Worm (Caenorhabditis elegans) whole organism, L3 larva: ENCODE measurements around the gene D1014.2.

Experiments
- R02D3.7 ChIP-seq: fragments of 150-350 bp; optimal IDR thresholded peaks from 2 replicates; lab custom pipeline; 2014; ENCODE audit warnings: missing biosample characterization, missing genetic modification characterization
- ZK546.5 ChIP-seq: sonication (generic microtip); optimal IDR thresholded peaks from 2 replicates; lab custom pipeline; 2017; ENCODE audit warnings: missing biosample characterization, missing genetic modification characterization
- aly-2 ChIP-seq: fragments of 150-350 bp; optimal IDR thresholded peaks from 2 replicates; lab custom pipeline; 2014; ENCODE audit warnings: missing biosample characterization, missing genetic modification characterization
- ama-1 ChIP-seq: fragments of 150-350 bp; optimal IDR thresholded peaks from 2 replicates; lab custom pipeline; 2018
- ceh-16 ChIP-seq: sonication (generic microtip); optimal IDR thresholded peaks from 2 replicates; lab custom pipeline; 2017; ENCODE audit warnings: missing biosample characterization, missing genetic modification characterization
- ceh-9 ChIP-seq: sonication (generic microtip); optimal IDR thresholded peaks from 2 replicates; lab custom pipeline; 2018; ENCODE audit warnings: missing biosample characterization, missing genetic modification characterization
- daf-12 ChIP-seq: fragments of 150-350 bp; optimal IDR thresholded peaks from 2 replicates; lab custom pipeline; 2014; ENCODE audit warnings: missing biosample characterization, missing genetic modification reagents, missing genetic modification characterization
- egl-27 ChIP-seq: sonication (generic microtip); optimal IDR thresholded peaks from 4 replicates; lab custom pipeline; 2017; ENCODE audit warnings: missing biosample characterization, missing genetic modification reagents, missing genetic modification characterization
- egl-5 ChIP-seq: fragments of 150-350 bp; optimal IDR thresholded peaks from 2 replicates; lab custom pipeline; 2017; ENCODE audit warnings: missing biosample characterization, missing genetic modification reagents, missing genetic modification characterization, inconsistent platforms
- elt-1 ChIP-seq: fragments of 150-350 bp; optimal IDR thresholded peaks from 2 replicates; lab custom pipeline; 2014; ENCODE audit warnings: missing biosample characterization, missing genetic modification characterization
- elt-2 ChIP-seq: sonication (generic microtip); optimal IDR thresholded peaks from 2 replicates; lab custom pipeline; 2016; ENCODE audit warnings: missing genetic modification reagents, mild to moderate bottlenecking, missing genetic modification characterization, missing compliant biosample characterization
- fos-1 ChIP-seq: fragments of 150-350 bp; optimal IDR thresholded peaks from 2 replicates; lab custom pipeline; 2014; ENCODE audit warnings: missing biosample characterization, missing genetic modification characterization
- lin-15B ChIP-seq: fragments of 150-350 bp; optimal IDR thresholded peaks from 2 replicates; lab custom pipeline; 2014; ENCODE audit warnings: missing biosample characterization, missing genetic modification characterization
- lsy-12 ChIP-seq: sonication (generic microtip); optimal IDR thresholded peaks from 2 replicates; lab custom pipeline; 2016; ENCODE audit warnings: mild to moderate bottlenecking, missing genetic modification characterization, missing compliant biosample characterization
- mml-1 ChIP-seq: fragments of 150-350 bp; sonication (generic microtip); optimal IDR thresholded peaks from 3 replicates; lab custom pipeline; 2014; ENCODE audit warnings: missing biosample characterization, missing genetic modification characterization
- nhr-12 ChIP-seq: fragments of 150-350 bp; optimal IDR thresholded peaks from 2 replicates; lab custom pipeline; 2014; ENCODE audit warnings: missing biosample characterization, missing genetic modification characterization
- nhr-23 ChIP-seq: fragments of 150-350 bp; optimal IDR thresholded peaks from 2 replicates; lab custom pipeline; 2014; ENCODE audit warnings: missing biosample characterization, missing genetic modification reagents, missing genetic modification characterization
- nhr-25 ChIP-seq: sonication (generic microtip); optimal IDR thresholded peaks from 2 replicates; lab custom pipeline; 2017; ENCODE audit warnings: missing biosample characterization, missing genetic modification characterization
- nhr-28 ChIP-seq: fragments of 150-350 bp; optimal IDR thresholded peaks from 2 replicates; lab custom pipeline; 2014; ENCODE audit warnings: missing biosample characterization, missing genetic modification characterization
- nhr-67 ChIP-seq: fragments of 150-350 bp; optimal IDR thresholded peaks from 2 replicates; lab custom pipeline; 2014; ENCODE audit warnings: missing biosample characterization, missing genetic modification characterization
- nhr-76 ChIP-seq: fragments of 150-350 bp; sonication (generic microtip); optimal IDR thresholded peaks from 5 replicates; lab custom pipeline; 2014; ENCODE audit warnings: missing biosample characterization, missing genetic modification characterization
- nhr-77 ChIP-seq: fragments of 150-350 bp; optimal IDR thresholded peaks from 2 replicates; lab custom pipeline; 2014; ENCODE audit warnings: missing biosample characterization, missing genetic modification characterization
- pha-4 ChIP-seq: fragments of 150-350 bp; optimal IDR thresholded peaks from 2 replicates; lab custom pipeline; 2014; ENCODE audit warnings: missing biosample characterization, missing genetic modification reagents, missing genetic modification characterization
- pqm-1 ChIP-seq: fragments of 150-350 bp; optimal IDR thresholded peaks from 2 replicates; lab custom pipeline; 2017; ENCODE audit warnings: missing biosample characterization, missing genetic modification characterization, inconsistent platforms
- sea-2 ChIP-seq: fragments of 150-350 bp; sonication (generic microtip); optimal IDR thresholded peaks from 4 replicates; lab custom pipeline; 2014; ENCODE audit warnings: missing biosample characterization, missing genetic modification reagents, missing genetic modification characterization
- skn-1 ChIP-seq: fragments of 150-350 bp; optimal IDR thresholded peaks from 2 replicates; lab custom pipeline; 2014; ENCODE audit warnings: missing biosample characterization, missing genetic modification characterization
- unc-39 ChIP-seq: sonication (generic microtip); optimal IDR thresholded peaks from 4 replicates; lab custom pipeline; 2017; ENCODE audit warnings: missing biosample characterization, missing genetic modification characterization
- unc-62 ChIP-seq: fragments of 150-350 bp; sonication (generic microtip); optimal IDR thresholded peaks from 4 replicates; lab custom pipeline; 2014; ENCODE audit warnings: missing biosample characterization, missing genetic modification reagents, missing genetic modification characterization
- zag-1 ChIP-seq: fragments of 150-350 bp; optimal IDR thresholded peaks from 2 replicates; lab custom pipeline; 2014; ENCODE audit warnings: missing biosample characterization, missing genetic modification characterization
- ztf-11 ChIP-seq: fragments of 150-350 bp; optimal IDR thresholded peaks from 2 replicates; lab custom pipeline; 2014; ENCODE audit warnings: missing biosample characterization, missing genetic modification characterization
- ztf-4 ChIP-seq: fragments of 150-350 bp; optimal IDR thresholded peaks from 2 replicates; lab custom pipeline; 2014; ENCODE audit warnings: missing biosample characterization, missing genetic modification characterization

Gene D1014.2

DNA sequence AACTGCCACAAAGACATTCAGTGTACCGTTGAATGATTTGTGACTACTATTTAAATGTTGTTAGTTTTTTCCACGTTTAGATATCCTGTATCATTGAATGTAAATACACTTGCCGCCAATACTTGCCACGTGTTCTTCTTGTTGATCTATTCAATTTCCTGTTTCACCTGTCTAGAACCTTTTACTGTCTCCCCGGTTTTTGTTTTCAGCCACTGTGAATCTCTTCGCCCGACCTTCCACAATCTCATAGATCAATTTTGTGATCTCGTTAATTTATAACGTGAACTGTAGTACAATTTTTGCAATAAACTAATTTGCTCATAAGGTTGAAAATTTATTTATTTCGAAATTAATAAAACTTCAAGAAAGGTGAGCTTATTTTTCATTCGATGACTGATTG is 1.6 kb downstream of the D1014.2 start, which contains the start of gene D1014.13:
Gene D1014.13 (plus strand): TSS at position 301 of the 400 bp plus-strand sequence.
- TF ChIP-seq elt-1 (tag; lab: Kevin White, UChicago) (no peak), nhr-76 (tag; lab: Kevin White, UChicago) (no peak), elt-2 (tag; lab: Kevin White, UChicago) (no peak), aly-2 (tag; lab: Kevin White, UChicago) (no peak), zag-1 (tag; lab: Kevin White, UChicago) (no peak), nhr-67 (no peak), nhr-28 (tag; lab: Kevin White, UChicago) (no peak), unc-39 (tag; lab: Kevin White, UChicago) (no peak), unc-62 (no peak), ama-1 (lab: Kevin White, UChicago) (no peak)

DNA sequence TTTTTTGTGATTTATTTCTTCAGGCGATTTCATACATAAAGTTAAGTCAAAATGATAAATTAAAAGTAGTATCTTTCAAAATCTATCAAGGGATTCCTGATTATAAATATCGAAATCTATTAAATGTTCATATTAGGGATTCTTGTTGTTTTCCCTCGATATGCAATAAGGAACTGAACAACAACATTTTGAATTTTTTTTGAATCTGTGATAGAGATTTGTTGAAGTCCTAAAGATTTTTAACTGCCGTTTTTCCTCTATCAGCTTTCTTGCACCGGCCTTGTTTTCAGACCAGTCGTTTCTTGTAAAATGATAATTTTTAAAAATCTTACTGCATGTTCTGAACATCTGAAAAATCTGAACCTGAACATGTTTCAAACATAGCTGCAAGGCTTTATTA is 12.0 kb downstream of the D1014.2 start:
- no peak for TF ChIP-seq aly-2 (tag; lab: Kevin White, UChicago)
- no peak for TF ChIP-seq daf-12 (tag; lab: Kevin White, UChicago)
- no peak for TF ChIP-seq ama-1 (lab: Kevin White, UChicago)
- no peak for TF ChIP-seq nhr-12 (tag; lab: Kevin White, UChicago)
- TF ChIP-seq sea-2 (GFP tag; lab: Kevin White, UChicago), result no peak
- TF ChIP-seq lin-15B (tag; lab: Kevin White, UChicago), result no peak
- no peak for TF ChIP-seq ceh-16 (tag; lab: Kevin White, UChicago)

DNA sequence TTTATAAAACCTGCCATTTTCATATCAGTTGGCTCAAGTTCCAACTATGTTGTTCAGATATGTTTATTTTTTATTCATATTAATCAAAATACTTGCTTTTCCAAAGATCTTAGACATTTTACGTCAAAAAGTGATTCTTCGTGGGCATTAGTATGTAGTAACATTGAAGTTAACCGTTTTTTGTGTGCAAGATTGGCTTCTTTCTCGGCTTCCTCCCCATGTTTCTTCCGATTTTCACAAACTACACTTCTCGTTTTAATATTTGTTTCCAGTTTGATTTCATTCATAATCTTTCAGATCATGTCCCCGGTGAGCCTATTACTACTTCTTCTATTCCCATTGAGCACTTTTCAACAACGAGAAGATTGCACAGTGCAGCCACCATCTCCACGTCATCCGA is 13.7 kb downstream of the D1014.2 start, which contains the start of gene sul-2:
Gene sul-2 (plus strand): TSS at position 301 of the 400 bp plus-strand sequence.
- no peak for TF ChIP-seq egl-5 (tag; lab: Kevin White, UChicago)
- no peak for TF ChIP-seq pha-4
- no peak for TF ChIP-seq lsy-12
- TF ChIP-seq fos-1 (tag; lab: Kevin White, UChicago), result no peak
- no peak for TF ChIP-seq pqm-1 (tag; lab: Kevin White, UChicago)
- no peak for TF ChIP-seq R02D3.7 (tag; lab: Kevin White, UChicago)
- TF ChIP-seq ZK546.5 (tag; lab: Kevin White, UChicago), result no peak
- no peak for TF ChIP-seq nhr-77 (tag; lab: Kevin White, UChicago)
- TF ChIP-seq unc-62, result no peak
- TF ChIP-seq elt-1 (tag; lab: Kevin White, UChicago), result no peak
- no peak for TF ChIP-seq ama-1 (lab: Kevin White, UChicago)
- no peak for TF ChIP-seq sea-2 (GFP tag; lab: Kevin White, UChicago)
- TF ChIP-seq zag-1 (tag; lab: Kevin White, UChicago), result no peak
- no peak for TF ChIP-seq elt-2 (tag; lab: Kevin White, UChicago)
- no peak for TF ChIP-seq ceh-9 (tag; lab: Kevin White, UChicago)
- no peak for TF ChIP-seq nhr-23 (tag; lab: Kevin White, UChicago)
- no peak for TF ChIP-seq skn-1 (tag; lab: Kevin White, UChicago)
- TF ChIP-seq, all 47 proteins: peak for 0

DNA sequence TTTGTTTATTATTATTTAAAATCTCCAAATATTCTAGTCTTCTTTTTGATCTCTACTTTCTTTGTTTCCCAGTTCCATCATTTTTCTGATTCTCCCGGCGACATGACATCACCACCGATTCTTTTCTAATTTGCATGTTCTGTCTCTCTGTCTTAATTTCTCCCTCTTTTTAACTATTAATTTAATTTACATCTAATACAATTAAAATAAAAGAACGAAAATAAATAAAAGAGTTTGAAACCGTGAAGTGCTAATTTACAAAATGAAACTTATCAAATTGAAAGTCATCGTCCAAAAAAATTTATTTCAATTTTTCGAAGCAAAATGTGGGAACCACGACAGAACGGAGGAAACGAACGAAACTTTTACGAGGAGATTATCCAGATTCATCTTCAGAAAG is 15.9 kb downstream of the D1014.2 start, which contains the start of gene F20D6.6:
Gene F20D6.6 (plus strand): TSS at position 301 of the 400 bp plus-strand sequence.
- TF ChIP-seq nhr-76 (tag; lab: Kevin White, UChicago) (no peak), nhr-77 (tag; lab: Kevin White, UChicago) (no peak), nhr-28 (tag; lab: Kevin White, UChicago) (no peak), R02D3.7 (tag; lab: Kevin White, UChicago) (no peak), ztf-11 (tag; lab: Kevin White, UChicago) (no peak), fos-1 (tag; lab: Kevin White, UChicago) (no peak), egl-27 (tag; lab: Kevin White, UChicago) (no peak), mml-1 (tag; lab: Kevin White, UChicago) (no peak), unc-62 (no peak), pqm-1 (tag; lab: Kevin White, UChicago) (no peak)
- TF ChIP-seq, all 47 proteins: peak for 0

DNA sequence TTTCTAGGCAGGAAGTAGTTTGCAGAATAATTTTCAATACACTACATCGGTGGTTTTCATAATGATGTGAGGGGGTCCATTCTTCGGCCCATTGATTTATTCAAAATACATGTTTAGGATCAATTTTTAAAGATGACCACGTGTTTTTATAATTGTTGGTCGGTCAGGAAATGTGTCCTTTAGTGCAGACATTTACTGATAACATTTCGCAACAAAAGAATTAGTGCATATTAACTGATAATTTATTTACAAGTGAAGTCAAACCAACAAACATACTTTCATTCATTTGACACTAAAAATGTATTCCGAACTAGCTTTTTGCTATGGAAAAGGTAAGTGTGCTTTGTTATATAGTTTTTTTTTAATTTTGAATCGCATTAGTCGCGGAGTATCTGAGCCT is 18.0 kb downstream of the D1014.2 start, which contains the start of gene F20D6.5:
Gene F20D6.5 (plus strand): TSS at position 259 of the 400 bp plus-strand sequence.
- TF ChIP-seq pqm-1 (tag; lab: Kevin White, UChicago), result peak; percentile 83
- TF ChIP-seq nhr-25 (tag; lab: Kevin White, UChicago), result no peak
- TF ChIP-seq elt-2 (tag; lab: Kevin White, UChicago), result peak; percentile 61
- no peak for TF ChIP-seq egl-27 (tag; lab: Kevin White, UChicago)

DNA sequence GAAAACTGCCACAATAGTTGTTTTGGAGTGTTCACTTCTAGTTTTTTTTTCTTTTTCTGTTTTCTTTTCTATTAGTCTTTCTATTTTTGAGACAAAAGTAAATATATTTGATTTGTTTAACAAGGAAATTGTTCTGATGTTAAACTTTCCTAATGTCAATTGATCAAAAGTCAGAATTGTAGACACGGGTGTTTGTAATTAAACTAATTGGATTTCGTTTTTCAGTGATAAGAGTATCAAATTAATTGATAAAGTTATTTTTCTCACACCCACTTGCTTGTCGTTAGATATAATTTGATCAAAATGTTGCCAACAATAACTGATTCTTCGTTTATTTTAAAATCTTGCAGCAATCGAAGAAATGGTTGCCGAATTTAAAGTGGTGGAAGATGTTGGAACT is 19.5 kb downstream of the D1014.2 start:
- TF ChIP-seq ztf-4 (tag; lab: Kevin White, UChicago) (no peak), pha-4 (peak; percentile 7)
